Worm (Caenorhabditis elegans) whole organism, young adult: ENCODE measurements around the gene ZK617.26.

Experiments used
- F37B4.10 ChIP-seq: fragments of 200-800 bp; sonication (Bioruptor generic); IDR thresholded peaks from 2 replicates; pipeline ENCODE4 v1.3.6; 2022; ENCODE audit warnings: missing genetic modification characterization, missing compliant biosample characterization
- ama-1 ChIP-seq, 3 experiments: fragments of 150-350 bp in 1 of 3; sonication (generic microtip) in 2 of 3; optimal IDR thresholded peaks; 2 replicates each; lab custom pipeline; 2014 to 2018; ENCODE audit warnings: missing biosample characterization in 2 of 3, missing genetic modification characterization in 2 of 3, missing genetic modification reagents in 2 of 3
- attf-5 ChIP-seq: fragments of 200-800 bp; sonication (Bioruptor generic); optimal IDR thresholded peaks from 2 replicates; lab custom pipeline; 2018; ENCODE audit warnings: mild to moderate bottlenecking, missing genetic modification characterization, missing compliant biosample characterization
- ceh-79 ChIP-seq: sonication (generic microtip); optimal IDR thresholded peaks from 2 replicates; lab custom pipeline; 2017; ENCODE audit warnings: mild to moderate bottlenecking, missing genetic modification characterization, missing compliant biosample characterization
- efl-1 ChIP-seq: fragments of 150-350 bp; optimal IDR thresholded peaks from 2 replicates; lab custom pipeline; 2014; ENCODE audit warnings: missing biosample characterization, missing genetic modification reagents, missing genetic modification characterization
- madf-8 ChIP-seq: fragments of 200-800 bp; sonication (Bioruptor generic); conservative IDR thresholded peaks from 2 replicates; pipeline ENCODE4 v1.3.6; 2022; ENCODE audit warnings: missing genetic modification reagents, missing genetic modification characterization, missing compliant biosample characterization
- nhr-179 ChIP-seq: sonication (generic microtip); optimal IDR thresholded peaks from 2 replicates; lab custom pipeline; 2016; ENCODE audit warnings: mild to moderate bottlenecking, missing genetic modification characterization, missing compliant biosample characterization
- nhr-90 ChIP-seq: sonication (generic microtip); optimal IDR thresholded peaks from 2 replicates; lab custom pipeline; 2016; ENCODE audit warnings: missing genotype, mild to moderate bottlenecking, missing genetic modification characterization, missing compliant biosample characterization
- pha-4 ChIP-seq: fragments of 150-350 bp; sonication (generic microtip); optimal IDR thresholded peaks from 2 replicates; lab custom pipeline; 2014; ENCODE audit warnings: missing biosample characterization, missing genetic modification reagents, missing genetic modification characterization
- snpc-4 ChIP-seq, 5 experiments: fragments of 150-350 bp in 1 of 5; sonication (generic microtip) in 4 of 5; optimal IDR thresholded peaks; 2 replicates each; lab custom pipeline; 2014 to 2018; ENCODE audit warnings: missing genetic modification characterization in 5 of 5, missing biosample characterization in 3 of 5, antibody characterized with exemption in 2 of 5, mild to moderate bottlenecking in 2 of 5, missing compliant biosample characterization in 2 of 5, missing genotype in 2 of 5, moderate library complexity in 2 of 5, missing genetic modification reagents in 1 of 5

DNA sequence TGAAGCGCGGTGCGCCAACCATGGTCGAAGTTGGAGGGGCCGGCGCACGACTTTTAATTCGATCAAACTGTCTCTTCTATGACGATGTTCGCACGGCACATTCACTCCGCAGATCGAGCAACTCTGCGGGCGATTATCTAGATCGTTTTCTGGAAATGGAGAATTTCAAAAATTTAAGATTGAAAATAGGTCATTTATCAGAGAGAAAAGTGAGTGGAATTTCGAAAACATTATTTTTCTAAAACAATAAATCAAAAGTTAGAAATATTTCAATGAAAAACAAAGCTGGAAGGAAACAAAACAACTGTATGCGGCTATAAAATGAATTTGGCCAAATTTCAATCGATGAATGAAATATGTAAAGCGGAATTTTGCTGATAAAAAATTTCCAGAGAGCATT lies at the start of gene ZK617.26, which contains the start of gene unc-22:
- no peak for TF ChIP-seq snpc-4 (GFP tag; optimal IDR thresholded peaks at IDR 0.05; lab: Kevin White, UChicago)
- TF ChIP-seq snpc-4 (tag; optimal IDR thresholded peaks at IDR 0.05; lab: Kevin White, UChicago): no peak
- TF ChIP-seq attf-5: no peak
- no peak for TF ChIP-seq nhr-179
- no peak for TF ChIP-seq nhr-90 (tag; lab: Kevin White, UChicago)
- no peak for TF ChIP-seq efl-1
- TF ChIP-seq ama-1 (optimal IDR thresholded peaks at IDR 0.05; lab: Kevin White, UChicago): no peak
- TF ChIP-seq ama-1 (GFP tag; optimal IDR thresholded peaks at IDR 0.05; lab: Kevin White, UChicago): no peak
- TF ChIP-seq ceh-79 (tag; lab: Kevin White, UChicago): no peak
- no peak for TF ChIP-seq madf-8 (GFP tag; lab: Robert Waterston, UW)
- no peak for TF ChIP-seq pha-4 (tag; lab: Kevin White, UChicago)
- no peak for TF ChIP-seq F37B4.10 (GFP tag; lab: Robert Waterston, UW)
